Fruit fly (Drosophila melanogaster) whole organism, embryonic: ENCODE measurements around the gene Gr64d.

Experiments used
- Blimp-1 ChIP-seq: fragments of 200-800 bp; sonication (Bioruptor generic); optimal IDR thresholded peaks from 3 replicates; lab custom pipeline; 2018; ENCODE audit warnings: missing biosample characterization, missing genetic modification characterization, mild to moderate bottlenecking, moderate library complexity, missing genetic modification reagents
- CG10209 ChIP-seq: fragments of 200-800 bp; sonication (Bioruptor generic); optimal IDR thresholded peaks from 3 replicates; lab custom pipeline; 2017; ENCODE audit warnings: missing biosample characterization, mild to moderate bottlenecking, missing genetic modification characterization, missing genetic modification reagents
- CG10366 ChIP-seq: fragments of 200-800 bp; sonication (Bioruptor generic); IDR thresholded peaks from 2 replicates; pipeline ENCODE4 v1.3.6; 2022; ENCODE audit warnings: missing biosample characterization, missing genetic modification characterization
- CG10543 ChIP-seq: fragments of 200-800 bp; sonication (Bioruptor generic); optimal IDR thresholded peaks from 3 replicates; lab custom pipeline; 2017; ENCODE audit warnings: missing biosample characterization, mild to moderate bottlenecking, missing genetic modification characterization, moderate library complexity
- CG10565 ChIP-seq: fragments of 200-800 bp; sonication (Bioruptor generic); optimal IDR thresholded peaks from 3 replicates; lab custom pipeline; 2016; ENCODE audit warnings: missing biosample characterization, mild to moderate bottlenecking, missing genetic modification characterization
- CG11247 ChIP-seq: fragments of 200-800 bp; sonication (Bioruptor generic); IDR thresholded peaks from 2 replicates; pipeline ENCODE4 v1.3.6; 2022; ENCODE audit warnings: missing biosample characterization, missing genetic modification characterization
- CG12155 ChIP-seq: fragments of 200-800 bp; sonication (Bioruptor generic); optimal IDR thresholded peaks from 3 replicates; lab custom pipeline; 2016; ENCODE audit warnings: missing biosample characterization, missing genetic modification characterization
- CG12659 ChIP-seq: fragments of 200-800 bp; sonication (Bioruptor generic); optimal IDR thresholded peaks from 3 replicates; lab custom pipeline; 2017; ENCODE audit warnings: mild to moderate bottlenecking, missing biosample characterization, missing genetic modification reagents, missing genetic modification characterization
- CG12942 ChIP-seq: fragments of 200-800 bp; sonication (Bioruptor generic); optimal IDR thresholded peaks from 3 replicates; lab custom pipeline; 2016; ENCODE audit warnings: missing biosample characterization, missing genetic modification characterization
- CG14667 ChIP-seq: fragments of 200-800 bp; sonication (Bioruptor generic); IDR thresholded peaks from 2 replicates; pipeline ENCODE4 v1.3.6; 2022; ENCODE audit warnings: missing biosample characterization, missing genetic modification characterization
- CG15479 ChIP-seq: fragments of 200-800 bp; sonication (Bioruptor generic); optimal IDR thresholded peaks from 3 replicates; lab custom pipeline; 2019; ENCODE audit warnings: missing biosample characterization, mild to moderate bottlenecking, missing genetic modification characterization, moderate library complexity
- CG15601 ChIP-seq: fragments of 200-800 bp; sonication (Bioruptor generic); optimal IDR thresholded peaks from 3 replicates; lab custom pipeline; 2019; ENCODE audit warnings: missing biosample characterization, mild to moderate bottlenecking, missing genetic modification characterization, moderate library complexity
- CG15696 ChIP-seq: fragments of 200-800 bp; sonication (Bioruptor generic); optimal IDR thresholded peaks from 2 replicates; lab custom pipeline; 2019; ENCODE audit warnings: missing biosample characterization, mild to moderate bottlenecking, missing genetic modification characterization, moderate library complexity
- CG1603 ChIP-seq: fragments of 200-800 bp; sonication (Bioruptor generic); optimal IDR thresholded peaks from 2 replicates; lab custom pipeline; 2019; ENCODE audit warnings: missing biosample characterization, mild to moderate bottlenecking, missing genetic modification characterization, moderate library complexity
- CG16779 ChIP-seq: fragments of 200-800 bp; sonication (Bioruptor generic); IDR thresholded peaks from 2 replicates; pipeline ENCODE4 v1.3.6; 2022; ENCODE audit warnings: missing biosample characterization, missing genetic modification characterization
- CG17568 ChIP-seq: fragments of 200-800 bp; sonication (Bioruptor generic); optimal IDR thresholded peaks from 2 replicates; lab custom pipeline; 2018; ENCODE audit warnings: missing biosample characterization, mild to moderate bottlenecking, missing genetic modification characterization, moderate library complexity
- CG2712 ChIP-seq: fragments of 200-800 bp; optimal IDR thresholded peaks from 3 replicates; lab custom pipeline; 2019; ENCODE audit warnings: missing biosample characterization, mild to moderate bottlenecking, missing genetic modification characterization, moderate library complexity
- CG30403 ChIP-seq: fragments of 200-800 bp; sonication (Bioruptor generic); optimal IDR thresholded peaks from 3 replicates; lab custom pipeline; 2016; ENCODE audit warnings: missing biosample characterization, missing genetic modification characterization
- CG31224 ChIP-seq: fragments of 200-800 bp; sonication (Bioruptor generic); IDR thresholded peaks from 2 replicates; pipeline ENCODE4 v1.3.6; 2022; ENCODE audit warnings: missing biosample characterization, missing genetic modification characterization
- CG31388 ChIP-seq: fragments of 200-800 bp; sonication (Bioruptor generic); optimal IDR thresholded peaks from 2 replicates; lab custom pipeline; 2016; ENCODE audit warnings: missing biosample characterization, missing genetic modification characterization
- CG4404 ChIP-seq: fragments of 200-800 bp; sonication (Bioruptor generic); IDR thresholded peaks from 2 replicates; pipeline ENCODE4 v1.3.6; 2022; ENCODE audit warnings: missing biosample characterization, missing genetic modification characterization
- CG6683 ChIP-seq: fragments of 200-800 bp; sonication (Bioruptor generic); optimal IDR thresholded peaks from 2 replicates; lab custom pipeline; 2017; ENCODE audit warnings: missing biosample characterization, mild to moderate bottlenecking, missing genetic modification characterization, missing genetic modification reagents
- CG8924 ChIP-seq: fragments of 200-800 bp; optimal IDR thresholded peaks from 3 replicates; lab custom pipeline; 2019; ENCODE audit warnings: missing biosample characterization, mild to moderate bottlenecking, missing genetic modification characterization, moderate library complexity
- CG9437 ChIP-seq: fragments of 200-800 bp; sonication (Bioruptor generic); optimal IDR thresholded peaks from 2 replicates; lab custom pipeline; 2018; ENCODE audit warnings: missing biosample characterization, mild to moderate bottlenecking, missing genetic modification characterization
- Gug ChIP-seq: fragments of 200-800 bp; sonication (Bioruptor generic); IDR thresholded peaks from 4 replicates; pipeline ENCODE4 v1.3.6; 2022; ENCODE audit warnings: missing biosample characterization, missing genetic modification characterization
- Nf-YB ChIP-seq: fragments of 200-800 bp; sonication (Bioruptor generic); optimal IDR thresholded peaks from 3 replicates; lab custom pipeline; 2019; ENCODE audit warnings: missing biosample characterization, mild to moderate bottlenecking, missing genetic modification characterization, moderate library complexity
- NfI ChIP-seq: fragments of 200-800 bp; sonication (Bioruptor generic); optimal IDR thresholded peaks from 3 replicates; lab custom pipeline; 2018; ENCODE audit warnings: missing biosample characterization, mild to moderate bottlenecking, missing genetic modification characterization, moderate library complexity
- Rx ChIP-seq: fragments of 200-800 bp; sonication (Bioruptor generic); IDR thresholded peaks from 2 replicates; pipeline ENCODE4 v1.3.6; 2022; ENCODE audit warnings: missing biosample characterization, missing genetic modification characterization
- Sry-β ChIP-seq: fragments of 200-800 bp; sonication (Bioruptor generic); optimal IDR thresholded peaks from 2 replicates; lab custom pipeline; 2018; ENCODE audit warnings: missing biosample characterization, mild to moderate bottlenecking, missing genetic modification characterization, moderate library complexity
- Sry-δ ChIP-seq: fragments of 200-800 bp; sonication (Bioruptor generic); optimal IDR thresholded peaks from 2 replicates; lab custom pipeline; 2016; ENCODE audit warnings: missing biosample characterization, missing genetic modification characterization
- ab ChIP-seq: fragments of 200-800 bp; sonication (Bioruptor generic); optimal IDR thresholded peaks from 2 replicates; lab custom pipeline; 2016; ENCODE audit warnings: missing biosample characterization, missing genetic modification characterization
- ac ChIP-seq: fragments of 200-800 bp; sonication (Bioruptor generic); optimal IDR thresholded peaks from 3 replicates; lab custom pipeline; 2017; ENCODE audit warnings: missing biosample characterization, mild to moderate bottlenecking, missing genetic modification characterization
- cad ChIP-seq: fragments of >200 bp; optimal IDR thresholded peaks from 2 replicates; lab custom pipeline; 2017; ENCODE audit warnings: missing biosample characterization, missing genetic modification characterization
- dimm ChIP-seq: fragments of 200-800 bp; sonication (Bioruptor generic); IDR thresholded peaks from 2 replicates; pipeline ENCODE4 v1.3.6; 2022; ENCODE audit warnings: missing biosample characterization, missing genetic modification characterization
- disco-r ChIP-seq: fragments of 200-800 bp; sonication (Bioruptor generic); optimal IDR thresholded peaks from 2 replicates; lab custom pipeline; 2016; ENCODE audit warnings: missing biosample characterization, missing genetic modification characterization
- esg ChIP-seq: fragments of 200-800 bp; sonication (Bioruptor generic); conservative IDR thresholded peaks from 2 replicates; pipeline ENCODE4 v1.3.6; 2022; ENCODE audit warnings: missing biosample characterization, missing genetic modification characterization
- fru ChIP-seq: fragments of >200 bp; optimal IDR thresholded peaks from 2 replicates; lab custom pipeline; 2017
- gt ChIP-seq: fragments of 200-800 bp; sonication (Bioruptor generic); IDR thresholded peaks from 2 replicates; pipeline ENCODE4 v1.3.6; 2022; ENCODE audit warnings: missing biosample characterization, missing genetic modification characterization
- h ChIP-seq: fragments of >200 bp; optimal IDR thresholded peaks from 2 replicates; lab custom pipeline; 2017
- klu ChIP-seq: fragments of 200-800 bp; sonication (Bioruptor generic); IDR thresholded peaks from 2 replicates; pipeline ENCODE4 v1.3.6; 2022; ENCODE audit warnings: missing biosample characterization, missing genetic modification characterization
- nerfin-2 ChIP-seq: fragments of 200-800 bp; sonication (Bioruptor generic); IDR thresholded peaks from 2 replicates; pipeline ENCODE4 v1.3.6; 2022; ENCODE audit warnings: missing biosample characterization, missing genetic modification characterization; ENCODE audit not compliant: partially characterized antibody
- p53 ChIP-seq: fragments of 200-800 bp; sonication (Bioruptor generic); optimal IDR thresholded peaks from 2 replicates; lab custom pipeline; 2016; ENCODE audit warnings: missing biosample characterization, missing genetic modification characterization
- run ChIP-seq: fragments of 200-800 bp; sonication (Bioruptor generic); optimal IDR thresholded peaks from 3 replicates; lab custom pipeline; 2018; ENCODE audit warnings: missing biosample characterization, mild to moderate bottlenecking, missing genetic modification characterization
- scrt ChIP-seq: fragments of 200-800 bp; sonication (Bioruptor generic); optimal IDR thresholded peaks from 2 replicates; lab custom pipeline; 2018; ENCODE audit warnings: missing biosample characterization, mild to moderate bottlenecking, missing genetic modification characterization, moderate library complexity
- sens-2 ChIP-seq: fragments of 200-800 bp; sonication (Bioruptor generic); IDR thresholded peaks from 2 replicates; pipeline ENCODE4 v1.3.6; 2022; ENCODE audit warnings: missing biosample characterization, missing genetic modification characterization
- slou ChIP-seq: fragments of 200-800 bp; sonication (Bioruptor generic); optimal IDR thresholded peaks from 3 replicates; lab custom pipeline; 2016; ENCODE audit warnings: missing biosample characterization, missing genetic modification characterization
- trem ChIP-seq: fragments of 200-800 bp; optimal IDR thresholded peaks from 3 replicates; lab custom pipeline; 2019; ENCODE audit warnings: missing biosample characterization, mild to moderate bottlenecking, missing genetic modification characterization, moderate library complexity
- trh ChIP-seq: fragments of 200-800 bp; sonication (Bioruptor generic); optimal IDR thresholded peaks from 2 replicates; lab custom pipeline; 2016; ENCODE audit warnings: missing biosample characterization, missing genetic modification characterization
- usp ChIP-seq: fragments of >200 bp; optimal IDR thresholded peaks from 2 replicates; lab custom pipeline; 2017; ENCODE audit warnings: missing biosample characterization, missing genetic modification characterization
- wek ChIP-seq: fragments of 200-800 bp; sonication (Bioruptor generic); optimal IDR thresholded peaks from 3 replicates; lab custom pipeline; 2018; ENCODE audit warnings: missing biosample characterization, mild to moderate bottlenecking, missing genetic modification characterization, moderate library complexity
- zen2 ChIP-seq: fragments of 200-800 bp; sonication (Bioruptor generic); IDR thresholded peaks from 3 replicates; pipeline ENCODE4 v1.3.6; 2022; ENCODE audit warnings: missing biosample characterization, missing genetic modification characterization; ENCODE audit not compliant: partially characterized antibody

The Gr64d gene

dm6 chr3L:4040247-4040925 lies 8.5 kb downstream of the Gr64d start, which contains the start of the genes CG11593 and Rcd5 (continued):
- TF ChIP-seq usp (GFP tag; lab: Kevin White, UChicago) (no peak), CG31388 (GFP tag; lab: Kevin White, UChicago) (peak; percentile 6), Sry-δ (GFP tag; lab: Kevin White, UChicago) (no peak), slou (GFP tag; lab: Kevin White, UChicago) (peak; percentile 32), Gug (GFP tag; lab: Robert Waterston, UW) (peak; percentile 85), zen2 (GFP tag; lab: Robert Waterston, UW) (no peak), scrt (GFP tag; lab: Kevin White, UChicago) (no peak), trem (peak; percentile 88), fru (lab: Kevin White, UChicago) (no peak), dimm (GFP tag; lab: Robert Waterston, UW) (no peak), CG12942 (peak; percentile 75), ab (GFP tag; lab: Kevin White, UChicago) (no peak), CG12659 (GFP tag; lab: Kevin White, UChicago) (peak; percentile 84), ac (GFP tag; lab: Kevin White, UChicago) (no peak), NfI (no peak), CG12155 (GFP tag; lab: Kevin White, UChicago) (no peak), trh (GFP tag; lab: Kevin White, UChicago) (peak; percentile 29), CG15601 (tag; lab: Kevin White, UChicago) (no peak), sens-2 (no peak), disco-r (GFP tag; lab: Kevin White, UChicago) (no peak), CG11247 (GFP tag; lab: Robert Waterston, UW) (peak; percentile 78), CG10209 (GFP tag; lab: Kevin White, UChicago) (peak; percentile 65), CG10543 (GFP tag; lab: Kevin White, UChicago) (no peak), CG6683 (no peak), Blimp-1 (GFP tag; lab: Kevin White, UChicago) (no peak), CG8924 (tag; lab: Kevin White, UChicago) (peak; percentile 61), CG30403 (GFP tag; lab: Kevin White, UChicago) (peak; percentile 76), nerfin-2 (GFP tag; lab: Robert Waterston, UW) (no peak), run (tag; lab: Kevin White, UChicago) (no peak), CG10565 (no peak), CG4404 (GFP tag; lab: Robert Waterston, UW) (peak; percentile 80), CG15696 (tag; lab: Kevin White, UChicago) (peak; percentile 50), gt (GFP tag; lab: Robert Waterston, UW) (peak; percentile 41; the same call in 1 of the 2 replicates), CG10366 (GFP tag; lab: Robert Waterston, UW) (peak; percentile 82), esg (GFP tag; lab: Robert Waterston, UW) (peak; percentile 81), CG1603 (no peak), Nf-YB (GFP tag; lab: Kevin White, UChicago) (no peak), p53 (GFP tag; lab: Kevin White, UChicago) (no peak), Sry-β (GFP tag; lab: Kevin White, UChicago) (peak; percentile 36), cad (GFP tag; lab: Kevin White, UChicago) (no peak), Rx (GFP tag; lab: Robert Waterston, UW) (peak; percentile 52; the same call in 1 of the 2 replicates), CG16779 (GFP tag; lab: Robert Waterston, UW) (no peak), wek (no peak), CG14667 (GFP tag; lab: Robert Waterston, UW) (peak; percentile 83), h (lab: Kevin White, UChicago) (no peak), CG31224 (GFP tag; lab: Robert Waterston, UW) (peak; percentile 75), CG17568 (no peak), klu (GFP tag; lab: Robert Waterston, UW) (peak; percentile 54; the same call in 1 of the 2 replicates), CG15479 (GFP tag; lab: Kevin White, UChicago) (peak; percentile 25), CG2712 (tag; lab: Kevin White, UChicago) (no peak), CG9437 (GFP tag; lab: Kevin White, UChicago) (peak; percentile 25)
